Worm (Caenorhabditis elegans) whole organism, L3 larva: Measurements from ENCODE around the gene cln-3.1.

Source experiments
- R02D3.7 ChIP-seq: fragments of 150-350 bp; optimal IDR thresholded peaks from 2 replicates; lab custom pipeline; 2014; ENCODE audit warnings: missing biosample characterization, missing genetic modification characterization
- ZK546.5 ChIP-seq: sonication (generic microtip); optimal IDR thresholded peaks from 2 replicates; lab custom pipeline; 2017; ENCODE audit warnings: missing biosample characterization, missing genetic modification characterization
- aly-2 ChIP-seq: fragments of 150-350 bp; optimal IDR thresholded peaks from 2 replicates; lab custom pipeline; 2014; ENCODE audit warnings: missing biosample characterization, missing genetic modification characterization
- ceh-16 ChIP-seq: sonication (generic microtip); optimal IDR thresholded peaks from 2 replicates; lab custom pipeline; 2017; ENCODE audit warnings: missing biosample characterization, missing genetic modification characterization
- ceh-28 ChIP-seq: fragments of 150-350 bp; optimal IDR thresholded peaks from 2 replicates; lab custom pipeline; 2014; ENCODE audit warnings: missing biosample characterization, missing genetic modification reagents, missing genetic modification characterization
- ceh-82 ChIP-seq: fragments of 150-350 bp; optimal IDR thresholded peaks from 2 replicates; lab custom pipeline; 2014; ENCODE audit warnings: missing biosample characterization, missing genetic modification characterization
- egl-27 ChIP-seq: sonication (generic microtip); optimal IDR thresholded peaks from 4 replicates; lab custom pipeline; 2017; ENCODE audit warnings: missing biosample characterization, missing genetic modification reagents, missing genetic modification characterization
- egl-5 ChIP-seq: fragments of 150-350 bp; optimal IDR thresholded peaks from 2 replicates; lab custom pipeline; 2017; ENCODE audit warnings: missing biosample characterization, missing genetic modification reagents, missing genetic modification characterization, inconsistent platforms
- elt-1 ChIP-seq: fragments of 150-350 bp; optimal IDR thresholded peaks from 2 replicates; lab custom pipeline; 2014; ENCODE audit warnings: missing biosample characterization, missing genetic modification characterization
- elt-2 ChIP-seq: sonication (generic microtip); optimal IDR thresholded peaks from 2 replicates; lab custom pipeline; 2016; ENCODE audit warnings: missing genetic modification reagents, mild to moderate bottlenecking, missing genetic modification characterization, missing compliant biosample characterization
- elt-3 ChIP-seq, 3 experiments: fragments of 150-350 bp in 1 of 3; sonication (generic microtip) in 2 of 3; optimal IDR thresholded peaks; 2 replicates in 2 of 3; 4 replicates in 1 of 3; lab custom pipeline; 2014 to 2017; ENCODE audit warnings: missing biosample characterization in 3 of 3, missing genetic modification characterization in 3 of 3
- eor-1 ChIP-seq, 2 experiments: fragments of 150-350 bp; optimal IDR thresholded peaks; 2 replicates each; lab custom pipeline; 2014 to 2018; ENCODE audit warnings: missing biosample characterization in 2 of 2, missing genetic modification characterization in 2 of 2
- fkh-2 ChIP-seq: fragments of 150-350 bp; optimal IDR thresholded peaks from 2 replicates; lab custom pipeline; 2014; ENCODE audit warnings: missing biosample characterization, missing genetic modification reagents, missing genetic modification characterization
- hmg-11 ChIP-seq: sonication (generic microtip); optimal IDR thresholded peaks from 2 replicates; lab custom pipeline; 2016; ENCODE audit warnings: missing genetic modification characterization, missing compliant biosample characterization
- jun-1 ChIP-seq: fragments of 150-350 bp; optimal IDR thresholded peaks from 2 replicates; lab custom pipeline; 2014; ENCODE audit warnings: missing biosample characterization, missing genetic modification reagents, missing genetic modification characterization
- lin-15B ChIP-seq: fragments of 150-350 bp; optimal IDR thresholded peaks from 2 replicates; lab custom pipeline; 2014; ENCODE audit warnings: missing biosample characterization, missing genetic modification characterization
- lin-39 ChIP-seq: fragments of 150-350 bp; optimal IDR thresholded peaks from 2 replicates; lab custom pipeline; 2018; ENCODE audit warnings: missing biosample characterization, missing genetic modification reagents, missing genetic modification characterization
- lsy-12 ChIP-seq: sonication (generic microtip); optimal IDR thresholded peaks from 2 replicates; lab custom pipeline; 2016; ENCODE audit warnings: mild to moderate bottlenecking, missing genetic modification characterization, missing compliant biosample characterization
- mdl-1 ChIP-seq: fragments of 150-350 bp; optimal IDR thresholded peaks from 2 replicates; lab custom pipeline; 2014; ENCODE audit warnings: missing biosample characterization, missing genetic modification characterization
- mml-1 ChIP-seq: fragments of 150-350 bp; sonication (generic microtip); optimal IDR thresholded peaks from 3 replicates; lab custom pipeline; 2014; ENCODE audit warnings: missing biosample characterization, missing genetic modification characterization
- nfya-1 ChIP-seq: sonication (generic microtip); optimal IDR thresholded peaks from 2 replicates; lab custom pipeline; 2017; ENCODE audit warnings: missing genetic modification characterization, mild to moderate bottlenecking, missing compliant biosample characterization, antibody characterized with exemption, moderate library complexity; ENCODE audit not compliant: insufficient read depth
- nhr-11 ChIP-seq: fragments of 150-350 bp; optimal IDR thresholded peaks from 2 replicates; lab custom pipeline; 2014; ENCODE audit warnings: missing biosample characterization, missing genetic modification characterization
- nhr-12 ChIP-seq: fragments of 150-350 bp; optimal IDR thresholded peaks from 2 replicates; lab custom pipeline; 2014; ENCODE audit warnings: missing biosample characterization, missing genetic modification characterization
- nhr-23 ChIP-seq: fragments of 150-350 bp; optimal IDR thresholded peaks from 2 replicates; lab custom pipeline; 2014; ENCODE audit warnings: missing biosample characterization, missing genetic modification reagents, missing genetic modification characterization
- nhr-237 ChIP-seq: fragments of 150-350 bp; optimal IDR thresholded peaks from 2 replicates; lab custom pipeline; 2014; ENCODE audit warnings: missing biosample characterization, missing genetic modification characterization
- nhr-25 ChIP-seq: sonication (generic microtip); optimal IDR thresholded peaks from 2 replicates; lab custom pipeline; 2017; ENCODE audit warnings: missing biosample characterization, missing genetic modification characterization
- nhr-28 ChIP-seq: fragments of 150-350 bp; optimal IDR thresholded peaks from 2 replicates; lab custom pipeline; 2014; ENCODE audit warnings: missing biosample characterization, missing genetic modification characterization
- nhr-67 ChIP-seq: fragments of 150-350 bp; optimal IDR thresholded peaks from 2 replicates; lab custom pipeline; 2014; ENCODE audit warnings: missing biosample characterization, missing genetic modification characterization
- nhr-76 ChIP-seq: fragments of 150-350 bp; sonication (generic microtip); optimal IDR thresholded peaks from 5 replicates; lab custom pipeline; 2014; ENCODE audit warnings: missing biosample characterization, missing genetic modification characterization
- nhr-77 ChIP-seq: fragments of 150-350 bp; optimal IDR thresholded peaks from 2 replicates; lab custom pipeline; 2014; ENCODE audit warnings: missing biosample characterization, missing genetic modification characterization
- pha-4 ChIP-seq: fragments of 150-350 bp; optimal IDR thresholded peaks from 2 replicates; lab custom pipeline; 2014; ENCODE audit warnings: missing biosample characterization, missing genetic modification reagents, missing genetic modification characterization
- pqm-1 ChIP-seq: fragments of 150-350 bp; optimal IDR thresholded peaks from 2 replicates; lab custom pipeline; 2017; ENCODE audit warnings: missing biosample characterization, missing genetic modification characterization, inconsistent platforms
- sea-2 ChIP-seq: fragments of 150-350 bp; sonication (generic microtip); optimal IDR thresholded peaks from 4 replicates; lab custom pipeline; 2014; ENCODE audit warnings: missing biosample characterization, missing genetic modification reagents, missing genetic modification characterization
- skn-1 ChIP-seq: fragments of 150-350 bp; optimal IDR thresholded peaks from 2 replicates; lab custom pipeline; 2014; ENCODE audit warnings: missing biosample characterization, missing genetic modification characterization
- tbx-2 ChIP-seq: sonication (generic microtip); optimal IDR thresholded peaks from 2 replicates; lab custom pipeline; 2016; ENCODE audit warnings: mild to moderate bottlenecking, missing genetic modification characterization, missing compliant biosample characterization
- zag-1 ChIP-seq: fragments of 150-350 bp; optimal IDR thresholded peaks from 2 replicates; lab custom pipeline; 2014; ENCODE audit warnings: missing biosample characterization, missing genetic modification characterization
- ztf-11 ChIP-seq: fragments of 150-350 bp; optimal IDR thresholded peaks from 2 replicates; lab custom pipeline; 2014; ENCODE audit warnings: missing biosample characterization, missing genetic modification characterization

cln-3.1 gene

DNA sequence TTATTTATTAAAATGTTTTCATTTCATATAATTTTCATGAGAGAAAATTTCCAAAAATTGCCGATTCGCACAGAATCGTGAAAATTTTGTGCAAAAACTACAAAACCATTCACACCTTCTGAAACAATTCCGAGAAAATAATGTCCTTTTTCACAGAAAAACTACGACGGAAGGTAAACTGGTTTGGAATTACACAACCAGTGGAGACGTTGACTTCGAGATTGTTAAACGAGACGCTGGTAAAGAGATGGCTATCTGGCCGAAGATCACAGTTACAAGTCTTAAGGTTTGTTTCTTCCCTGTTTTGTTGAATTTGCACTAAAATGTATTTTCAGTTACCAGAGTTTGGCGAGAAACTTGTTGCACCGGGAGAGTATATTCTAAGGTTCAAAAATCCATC, 47.5 kb upstream of the cln-3.1 start:
- TF ChIP-seq lsy-12 = no peak
- no peak for TF ChIP-seq nhr-28 (tag; lab: Kevin White, UChicago)
- TF ChIP-seq nhr-25 (tag; lab: Kevin White, UChicago) = no peak
- TF ChIP-seq, all 47 proteins: peak for 0

DNA sequence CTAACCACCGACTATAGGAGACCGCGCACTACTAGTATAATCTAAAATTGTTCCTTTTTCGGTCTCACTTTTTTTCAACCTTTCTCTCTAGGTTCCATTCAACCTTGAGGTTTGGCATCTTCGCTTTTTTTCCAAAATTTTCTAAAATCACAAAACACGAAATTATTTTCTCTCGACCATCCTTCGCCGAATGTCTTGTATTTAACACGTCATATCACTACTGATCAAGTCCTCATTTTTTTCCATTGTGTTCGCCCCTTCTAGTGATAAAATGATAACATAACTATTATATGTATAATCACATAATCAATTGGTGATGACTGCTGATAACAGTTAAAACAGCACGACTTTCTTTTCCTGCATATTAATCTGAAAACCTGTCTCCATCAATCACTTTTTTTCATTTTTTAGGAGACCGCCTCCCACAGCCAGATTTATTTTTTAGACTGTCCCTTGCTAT, 45.6 kb upstream of the cln-3.1 start, which contains the start of gene T03F7.7:
Gene T03F7.7 (plus strand): TSS at position 410 of the 460 bp plus-strand sequence.
- peak; percentile 36 for TF ChIP-seq pqm-1
- TF ChIP-seq elt-2 = peak; percentile 97
- TF ChIP-seq pha-4 (tag; lab: Kevin White, UChicago) = no peak
- TF ChIP-seq R02D3.7 (tag; lab: Kevin White, UChicago) = no peak
- no peak for TF ChIP-seq ZK546.5 (tag; lab: Kevin White, UChicago)
- TF ChIP-seq elt-3 (tag; optimal IDR thresholded peaks at IDR 0.05; lab: Kevin White, UChicago) = peak in 1 of 3 experiments; percentile 67
- TF ChIP-seq zag-1 (tag; lab: Kevin White, UChicago) = no peak
- TF ChIP-seq jun-1 (tag; lab: Kevin White, UChicago) = no peak
- no peak for TF ChIP-seq lin-15B

DNA sequence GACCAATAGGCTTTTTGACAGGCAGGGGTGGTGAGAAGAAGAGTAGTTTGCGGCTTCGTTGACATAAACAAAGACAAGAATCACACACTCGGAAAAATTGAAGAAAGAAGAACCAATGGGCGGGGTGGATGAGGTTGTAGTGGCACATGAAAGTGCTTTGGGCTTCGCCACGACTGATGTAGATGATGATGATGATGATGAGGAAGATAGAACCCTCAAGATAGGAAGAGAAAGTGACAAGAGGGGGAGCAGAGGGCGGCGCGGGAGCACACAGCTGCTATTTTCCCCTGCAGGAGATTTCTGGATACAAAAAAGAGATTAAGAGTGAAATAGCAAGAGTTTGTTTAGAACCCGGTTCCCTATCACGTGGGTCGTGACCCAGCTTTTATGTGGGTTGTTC, 43.5 kb upstream of the cln-3.1 start:
- peak; percentile 51 for TF ChIP-seq nfya-1 (tag; lab: Kevin White, UChicago)
- TF ChIP-seq lin-39 (tag; lab: Kevin White, UChicago) = peak; percentile 51
- no peak for TF ChIP-seq sea-2

DNA sequence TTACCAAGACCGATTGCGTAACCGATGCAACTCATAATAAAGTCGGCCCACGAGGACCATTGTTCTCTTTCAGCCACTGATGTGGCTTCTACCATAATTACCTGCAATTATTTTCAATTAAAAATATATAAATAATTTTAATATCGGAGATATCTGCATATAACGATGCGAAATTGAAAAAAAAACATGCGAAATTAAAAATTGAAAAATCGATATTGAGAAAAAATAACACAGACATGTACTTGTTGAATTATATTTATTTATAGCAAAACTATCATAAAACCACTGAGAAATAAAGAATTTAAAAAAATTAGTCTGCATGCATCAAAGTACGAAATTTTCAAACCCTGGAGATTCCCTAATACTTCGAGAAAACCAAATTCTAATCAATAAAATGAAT, 42.9 kb upstream of the cln-3.1 start, which contains the start of gene snf-11:
Gene snf-11 (minus strand): TSS at position 101 of the 400 bp plus-strand sequence.
- TF ChIP-seq pha-4 (tag; lab: Kevin White, UChicago) (no peak), ceh-82 (tag; lab: Kevin White, UChicago) (no peak), nhr-23 (tag; lab: Kevin White, UChicago) (no peak), skn-1 (tag; lab: Kevin White, UChicago) (no peak), nhr-11 (no peak), aly-2 (tag; lab: Kevin White, UChicago) (no peak), tbx-2 (tag; lab: Kevin White, UChicago) (no peak), ceh-28 (tag; lab: Kevin White, UChicago) (no peak), nhr-67 (tag; lab: Kevin White, UChicago) (no peak), zag-1 (tag; lab: Kevin White, UChicago) (no peak), egl-5 (tag; lab: Kevin White, UChicago) (no peak), nhr-12 (tag; lab: Kevin White, UChicago) (no peak), egl-27 (tag; lab: Kevin White, UChicago) (no peak), hmg-11 (no peak), nhr-28 (tag; lab: Kevin White, UChicago) (no peak), nhr-237 (tag; lab: Kevin White, UChicago) (no peak), elt-1 (tag; lab: Kevin White, UChicago) (no peak), eor-1 (tag; optimal IDR thresholded peaks at IDR 0.05; lab: Kevin White, UChicago) (no peak), fkh-2 (no peak), ceh-16 (tag; lab: Kevin White, UChicago) (no peak)

DNA sequence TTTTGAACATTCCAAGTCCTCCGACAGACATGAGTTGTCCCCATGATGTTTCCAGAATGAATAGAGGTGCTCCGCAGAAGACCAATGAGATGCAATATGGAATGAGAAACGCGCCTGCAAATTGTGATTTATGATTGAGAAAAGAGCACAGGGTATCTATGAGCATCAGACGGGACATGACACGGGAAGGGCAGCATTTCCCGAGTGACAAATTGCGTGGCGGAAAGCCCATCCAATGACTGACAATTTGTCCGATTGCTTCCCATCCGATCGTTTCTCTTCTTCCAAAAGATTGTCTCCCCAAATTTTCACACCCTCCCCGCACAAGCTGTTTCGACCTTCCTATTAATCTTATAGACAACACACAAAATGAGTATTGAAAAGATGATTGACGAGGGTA, 42.3 kb upstream of the cln-3.1 start:
- TF ChIP-seq nfya-1 (tag; lab: Kevin White, UChicago) = peak; percentile 33
- TF ChIP-seq tbx-2 (tag; lab: Kevin White, UChicago) = no peak

DNA sequence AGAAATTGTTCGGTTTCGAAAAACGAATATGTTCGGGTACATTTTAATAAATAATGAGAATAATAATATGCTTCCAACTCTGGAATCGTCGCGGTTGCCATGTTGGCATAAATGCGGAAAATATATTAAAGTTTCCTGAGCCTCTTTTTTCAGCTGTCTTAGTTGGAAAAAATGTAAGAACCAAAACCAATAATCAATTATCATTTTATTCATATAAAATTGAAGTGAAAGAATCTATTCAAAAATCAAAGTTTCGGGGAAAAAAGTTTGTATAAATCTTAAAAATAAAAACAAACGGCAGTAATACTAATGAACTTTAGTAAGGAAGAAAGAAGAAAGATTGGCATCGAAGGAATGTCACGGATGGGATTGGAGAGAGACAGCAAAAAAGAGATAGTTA, 39.4 kb upstream of the cln-3.1 start, which contains the start of gene srh-45:
Gene srh-45 (minus strand): TSS at position 101 of the 400 bp plus-strand sequence.
- no peak for TF ChIP-seq nhr-77 (tag; lab: Kevin White, UChicago)
- TF ChIP-seq fkh-2 = no peak
- TF ChIP-seq tbx-2 (tag; lab: Kevin White, UChicago) = no peak
- no peak for TF ChIP-seq pqm-1
- TF ChIP-seq zag-1 (tag; lab: Kevin White, UChicago) = no peak
- TF ChIP-seq elt-3 (tag; optimal IDR thresholded peaks at IDR 0.05; lab: Kevin White, UChicago) = no peak
- no peak for TF ChIP-seq mml-1 (tag; lab: Kevin White, UChicago)
- no peak for TF ChIP-seq hmg-11
- TF ChIP-seq nhr-76 (tag; lab: Kevin White, UChicago) = no peak
- no peak for TF ChIP-seq nhr-28 (tag; lab: Kevin White, UChicago)
- TF ChIP-seq ZK546.5 (tag; lab: Kevin White, UChicago) = no peak
- no peak for TF ChIP-seq mdl-1 (tag; lab: Kevin White, UChicago)
- TF ChIP-seq ztf-11 (tag; lab: Kevin White, UChicago) = no peak
- no peak for TF ChIP-seq nhr-25 (tag; lab: Kevin White, UChicago)
- no peak for TF ChIP-seq nhr-11
- no peak for TF ChIP-seq R02D3.7 (tag; lab: Kevin White, UChicago)
- TF ChIP-seq egl-5 (tag; lab: Kevin White, UChicago) = no peak
- TF ChIP-seq jun-1 (tag; lab: Kevin White, UChicago) = no peak
